Worm (Caenorhabditis elegans): Measurements from ENCODE around the gene F01F1.3.

- TF ChIP-seq ets-7 (tag; optimal IDR thresholded peaks at IDR 0.05), result no peak
- no peak for TF ChIP-seq hnd-1 (tag; optimal IDR thresholded peaks at IDR 0.05)
- no peak for TF ChIP-seq flt-1 (GFP tag; IDR thresholded peaks at IDR 0.05)
- no peak for TF ChIP-seq F13C5.2 (tag; optimal IDR thresholded peaks at IDR 0.05)
- no peak for TF ChIP-seq pes-1 (GFP tag; IDR thresholded peaks at IDR 0.05)
- TF ChIP-seq ama-1 (optimal IDR thresholded peaks at IDR 0.05), result no peak
Measured at ce11 chrIII:5840815-5841573, 30.7 kb upstream of the F01F1.3 start.
